Fruit fly (Drosophila melanogaster): Measurements from ENCODE around the gene TORIP.

The TORIP gene

DNA sequence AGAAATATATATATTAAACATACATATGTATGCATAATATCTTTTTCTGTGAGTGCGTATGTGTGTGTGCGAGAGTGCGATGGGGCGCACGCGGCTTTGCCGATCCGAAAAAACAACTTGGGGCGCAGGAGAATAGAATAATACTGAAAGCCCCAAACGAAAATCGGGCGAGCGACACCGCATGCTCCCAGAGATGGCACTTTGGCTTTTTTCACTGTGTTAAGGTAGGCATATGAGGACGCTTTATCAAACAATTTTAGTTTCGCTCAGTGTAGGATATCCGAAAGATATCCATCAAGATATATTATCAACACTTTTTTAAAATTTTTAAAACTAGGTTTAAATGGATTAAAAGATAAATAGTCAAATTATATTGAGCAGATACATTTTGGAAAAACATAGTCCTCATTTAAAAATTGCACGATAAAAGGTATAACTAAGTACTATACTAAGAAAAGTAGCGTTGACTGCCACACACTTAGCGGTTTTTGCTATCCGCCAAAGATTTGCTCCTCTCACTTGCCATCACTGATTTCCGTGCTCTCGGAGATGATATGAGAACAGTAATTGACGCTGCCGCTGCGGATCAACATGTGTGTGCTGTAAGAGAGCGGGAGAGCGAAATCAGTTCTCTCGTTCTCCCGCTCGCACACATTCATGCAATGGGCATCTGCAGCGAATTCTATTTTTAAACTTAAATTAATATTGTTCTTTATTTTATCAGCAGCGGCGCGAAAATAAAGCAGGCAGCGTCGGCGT is 13.8 kb downstream of the TORIP start (continued):
- TF ChIP-seq dpn (GFP tag; optimal IDR thresholded peaks at IDR 0.05) (peak; percentile 59 to 65), crp (GFP tag; optimal IDR thresholded peaks at IDR 0.05) (peak in 1 of 2 experiments; percentile 17), MTF-1 (GFP tag; optimal IDR thresholded peaks at IDR 0.05; ENCODE audit: borderline replicate concordance) (no peak), CG10979 (tag; optimal IDR thresholded peaks at IDR 0.05) (peak; percentile 69), vvl (GFP tag; IDR thresholded peaks at IDR 0.05) (no peak; the same call in 1 of the 2 replicates), ap (GFP tag; IDR thresholded peaks at IDR 0.05) (no peak), CG11398 (GFP tag; optimal IDR thresholded peaks at IDR 0.05) (no peak), NfI (GFP tag; optimal IDR thresholded peaks at IDR 0.05) (peak; percentile 70), B-H1 (GFP tag; IDR thresholded peaks at IDR 0.05) (no peak), CG14965 (GFP tag; optimal IDR thresholded peaks at IDR 0.05; ENCODE audit: borderline replicate concordance) (no peak), tll (GFP tag; optimal IDR thresholded peaks at IDR 0.05) (no peak), pita (GFP tag; optimal IDR thresholded peaks at IDR 0.05) (no peak), CG18599 (GFP tag; optimal IDR thresholded peaks at IDR 0.05) (peak; percentile 64), gcm (GFP tag; optimal IDR thresholded peaks at IDR 0.05) (no peak), CG11247 (GFP tag; IDR thresholded peaks at IDR 0.05) (peak; percentile 24; the same call in 1 of the 2 replicates), sr (GFP tag; IDR thresholded peaks at IDR 0.05) (no peak), aop (GFP tag; IDR thresholded peaks at IDR 0.05) (no peak), CG10366 (GFP tag; IDR thresholded peaks at IDR 0.05) (peak; percentile 19; the same call in 1 of the 2 replicates), kni (GFP tag; optimal IDR thresholded peaks at IDR 0.05) (no peak), E2f1 (GFP tag; IDR thresholded peaks at IDR 0.05) (peak; percentile 38), CG15514 (GFP tag; optimal IDR thresholded peaks at IDR 0.05) (peak; percentile 46), trem (tag; optimal IDR thresholded peaks at IDR 0.05) (peak; percentile 28), jigr1 (GFP tag; IDR thresholded peaks at IDR 0.05) (no peak), Camta (GFP tag; optimal IDR thresholded peaks at IDR 0.05) (peak; percentile 69), ham (GFP tag; IDR thresholded peaks at IDR 0.05) (no peak), pnt (GFP tag; optimal IDR thresholded peaks at IDR 0.05) (peak; percentile 57), CG42726 (GFP tag; IDR thresholded peaks at IDR 0.05; ENCODE audit: partially characterized antibody) (no peak), luna (GFP tag; optimal IDR thresholded peaks at IDR 0.05) (no peak), CG43689 (GFP tag; IDR thresholded peaks at IDR 0.05) (no peak), YL-1 (GFP tag; optimal IDR thresholded peaks at IDR 0.05) (no peak), H2.0 (GFP tag; IDR thresholded peaks at IDR 0.05) (no peak), Dll (GFP tag; IDR thresholded peaks at IDR 0.05; ENCODE audit: partially characterized antibody) (no peak), CG12219 (GFP tag; optimal IDR thresholded peaks at IDR 0.05) (no peak), CG8388 (GFP tag; optimal IDR thresholded peaks at IDR 0.05) (peak; percentile 47), CG7556 (GFP tag; optimal IDR thresholded peaks at IDR 0.05) (peak; percentile 77), GATAe (GFP tag; conservative IDR thresholded peaks at IDR 0.05) (no peak; the same call in 1 of the 2 replicates), Lhr (GFP tag; optimal IDR thresholded peaks at IDR 0.05) (no peak), CG11695 (GFP tag; IDR thresholded peaks at IDR 0.05) (peak; percentile 41; the same call in 1 of the 3 replicates), CG34422 (GFP tag; IDR thresholded peaks at IDR 0.05) (peak; percentile 54; the same call in 1 of the 3 replicates), Ets97D (GFP tag; optimal IDR thresholded peaks at IDR 0.05) (peak; percentile 6), schlank (tag; optimal IDR thresholded peaks at IDR 0.05) (peak; percentile 19), CG9797 (GFP tag; optimal IDR thresholded peaks at IDR 0.05) (no peak), nau (GFP tag; optimal IDR thresholded peaks at IDR 0.05) (peak; percentile 3), az2 (GFP tag; optimal IDR thresholded peaks at IDR 0.05) (peak; percentile 59), Ptx1 (GFP tag; IDR thresholded peaks at IDR 0.05) (peak; percentile 61), prd (optimal IDR thresholded peaks at IDR 0.05) (no peak), prd (GFP tag; IDR thresholded peaks at IDR 0.05) (peak; percentile 70; the same call in 2 of the 3 replicates), Mes4 (GFP tag; optimal IDR thresholded peaks at IDR 0.05) (peak; percentile 4), CG14710 (tag; optimal IDR thresholded peaks at IDR 0.05) (peak; percentile 62)
